Worm (Caenorhabditis elegans) whole organism, L4 larva: ENCODE results near the gene spe-41.

Source experiments
- F49E8.2 ChIP-seq: sonication (generic microtip); optimal IDR thresholded peaks from 2 replicates; lab custom pipeline; 2016; ENCODE audit warnings: missing compliant biosample characterization, mild to moderate bottlenecking, missing genetic modification characterization, borderline replicate concordance
- T20F7.1 ChIP-seq: fragments of 200-800 bp; sonication (Bioruptor generic); optimal IDR thresholded peaks from 2 replicates; lab custom pipeline; 2018; ENCODE audit warnings: mild to moderate bottlenecking, missing genetic modification characterization, missing compliant biosample characterization
- T26A8.4 ChIP-seq: fragments of 200-800 bp; sonication (Bioruptor generic); IDR thresholded peaks from 2 replicates; pipeline ENCODE4 v1.3.6; 2022; ENCODE audit warnings: missing genetic modification characterization, missing compliant biosample characterization
- Y48G9A.11 ChIP-seq: fragments of 200-800 bp; sonication (Bioruptor generic); IDR thresholded peaks from 2 replicates; pipeline ENCODE4 v1.3.6; 2022; ENCODE audit warnings: missing genetic modification reagents, missing genetic modification characterization, missing compliant biosample characterization
- Y5F2A.4 ChIP-seq: fragments of 200-800 bp; sonication (Bioruptor generic); optimal IDR thresholded peaks from 2 replicates; lab custom pipeline; 2018; ENCODE audit warnings: mild to moderate bottlenecking, missing genetic modification characterization, missing compliant biosample characterization
- Y75B8A.6 ChIP-seq: fragments of 200-800 bp; sonication (Bioruptor generic); IDR thresholded peaks from 2 replicates; pipeline ENCODE4 v1.3.6; 2022; ENCODE audit warnings: missing genetic modification reagents, missing genetic modification characterization, missing compliant biosample characterization
- aha-1 ChIP-seq: fragments of 150-350 bp; peaks from one replicate; lab custom pipeline; 2014; ENCODE audit warnings: missing biosample characterization, missing genetic modification characterization
- ama-1 ChIP-seq: fragments of 150-350 bp; optimal IDR thresholded peaks from 2 replicates; lab custom pipeline; 2014; ENCODE audit warnings: inconsistent platforms, mixed read lengths
- attf-4 ChIP-seq: sonication (generic microtip); optimal IDR thresholded peaks from 3 replicates; lab custom pipeline; 2017; ENCODE audit warnings: missing biosample characterization, missing genetic modification characterization
- ceh-62 ChIP-seq: sonication (generic microtip); optimal IDR thresholded peaks from 2 replicates; lab custom pipeline; 2017; ENCODE audit warnings: missing biosample characterization, missing genetic modification characterization
- ceh-82 ChIP-seq: sonication (generic microtip); optimal IDR thresholded peaks from 2 replicates; lab custom pipeline; 2017; ENCODE audit warnings: missing biosample characterization, missing genetic modification characterization
- daf-12 ChIP-seq: fragments of 150-350 bp; optimal IDR thresholded peaks from 2 replicates; lab custom pipeline; 2014; ENCODE audit warnings: missing biosample characterization, missing genetic modification reagents, missing genetic modification characterization
- dmd-6 ChIP-seq: fragments of 200-800 bp; sonication (Bioruptor generic); IDR thresholded peaks from 2 replicates; pipeline ENCODE4 v1.3.6; 2022; ENCODE audit warnings: missing genetic modification reagents, missing genetic modification characterization, missing compliant biosample characterization
- dmd-8 ChIP-seq: fragments of 200-800 bp; sonication (Bioruptor generic); IDR thresholded peaks from 2 replicates; pipeline ENCODE4 v1.3.6; 2022; ENCODE audit warnings: missing genetic modification characterization, missing compliant biosample characterization
- dmd-9 ChIP-seq: fragments of 200-800 bp; sonication (Bioruptor generic); IDR thresholded peaks from 2 replicates; pipeline ENCODE4 v1.3.6; 2022; ENCODE audit warnings: missing genetic modification reagents, missing genetic modification characterization, missing compliant biosample characterization
- dpl-1 ChIP-seq: fragments of 150-350 bp; optimal IDR thresholded peaks from 2 replicates; lab custom pipeline; 2014; ENCODE audit warnings: missing biosample characterization, missing genetic modification reagents, missing genetic modification characterization
- duxl-1 ChIP-seq: sonication (generic microtip); optimal IDR thresholded peaks from 2 replicates; lab custom pipeline; 2016; ENCODE audit warnings: mild to moderate bottlenecking, missing genetic modification characterization, moderate library complexity, missing compliant biosample characterization; ENCODE audit not compliant: poor library complexity
- gei-8 ChIP-seq: fragments of 200-800 bp; sonication (Bioruptor generic); optimal IDR thresholded peaks from 2 replicates; lab custom pipeline; 2018; ENCODE audit warnings: mild to moderate bottlenecking, missing genetic modification characterization, missing compliant biosample characterization
- hif-1 ChIP-seq, 2 experiments: sonication (generic microtip); optimal IDR thresholded peaks; 2 replicates each; lab custom pipeline; 2016 to 2017; ENCODE audit warnings: missing compliant biosample characterization in 2 of 2, missing genetic modification characterization in 2 of 2, missing genetic modification reagents in 2 of 2, missing genotype in 2 of 2, mild to moderate bottlenecking in 1 of 2
- hlh-11 ChIP-seq: fragments of 200-800 bp; sonication (Bioruptor generic); optimal IDR thresholded peaks from 2 replicates; lab custom pipeline; 2018; ENCODE audit warnings: mild to moderate bottlenecking, missing genetic modification characterization, missing compliant biosample characterization
- hlh-30 ChIP-seq: sonication (generic microtip); optimal IDR thresholded peaks from 2 replicates; lab custom pipeline; 2017; ENCODE audit warnings: antibody characterized with exemption, mild to moderate bottlenecking, missing genetic modification characterization, missing compliant biosample characterization; ENCODE audit not compliant: insufficient read depth
- hmg-1.1 ChIP-seq: fragments of 200-800 bp; sonication (Bioruptor generic); IDR thresholded peaks from 2 replicates; pipeline ENCODE4 v1.3.6; 2022; ENCODE audit warnings: missing genetic modification reagents, missing genetic modification characterization, missing compliant biosample characterization
- lin-1 ChIP-seq: fragments of 200-800 bp; sonication (Bioruptor generic); IDR thresholded peaks from 2 replicates; pipeline ENCODE4 v1.3.6; 2022; ENCODE audit warnings: missing genetic modification reagents, missing genetic modification characterization, missing compliant biosample characterization
- lin-13 ChIP-seq: fragments of 150-350 bp; optimal IDR thresholded peaks from 2 replicates; lab custom pipeline; 2014; ENCODE audit warnings: missing biosample characterization, missing genetic modification reagents, missing genetic modification characterization
- lin-38 ChIP-seq: fragments of 200-800 bp; sonication (Bioruptor generic); IDR thresholded peaks from 2 replicates; pipeline ENCODE4 v1.3.6; 2022; ENCODE audit warnings: missing genetic modification reagents, missing genetic modification characterization, missing compliant biosample characterization
- lin-39 ChIP-seq: fragments of 150-350 bp; optimal IDR thresholded peaks from 2 replicates; lab custom pipeline; 2014; ENCODE audit warnings: missing biosample characterization, missing genetic modification reagents, missing genetic modification characterization
- madf-9 ChIP-seq: fragments of 200-800 bp; sonication (Bioruptor generic); conservative IDR thresholded peaks from 2 replicates; pipeline ENCODE4 v1.3.6; 2022; ENCODE audit warnings: missing genetic modification reagents, missing genetic modification characterization, missing compliant biosample characterization
- mep-1 ChIP-seq: fragments of 150-350 bp; sonication (generic microtip); optimal IDR thresholded peaks from 3 replicates; lab custom pipeline; 2014; ENCODE audit warnings: missing biosample characterization, missing genetic modification characterization
- mes-2 ChIP-seq: sonication (generic microtip); optimal IDR thresholded peaks from 2 replicates; lab custom pipeline; 2016; ENCODE audit warnings: missing genotype, mild to moderate bottlenecking, missing genetic modification characterization, missing compliant biosample characterization; ENCODE audit not compliant: poor library complexity, severe bottlenecking
- mxl-3 ChIP-seq: fragments of 200-800 bp; sonication (Bioruptor generic); optimal IDR thresholded peaks from 2 replicates; lab custom pipeline; 2018; ENCODE audit warnings: mild to moderate bottlenecking, missing genetic modification characterization, missing compliant biosample characterization
- nhr-10 ChIP-seq: fragments of 150-350 bp; optimal IDR thresholded peaks from 2 replicates; lab custom pipeline; 2014; ENCODE audit warnings: missing biosample characterization, missing genetic modification characterization
- nhr-111 ChIP-seq: fragments of 200-800 bp; sonication (Bioruptor generic); optimal IDR thresholded peaks from 2 replicates; lab custom pipeline; 2018; ENCODE audit warnings: mild to moderate bottlenecking, missing genetic modification characterization, missing compliant biosample characterization
- nhr-25 ChIP-seq: sonication (generic microtip); optimal IDR thresholded peaks from 2 replicates; lab custom pipeline; 2017; ENCODE audit warnings: missing genetic modification characterization, mild to moderate bottlenecking, missing compliant biosample characterization, antibody characterized with exemption, moderate library complexity, borderline replicate concordance; ENCODE audit not compliant: insufficient read depth
- nhr-28 ChIP-seq: fragments of 150-350 bp; optimal IDR thresholded peaks from 2 replicates; lab custom pipeline; 2014; ENCODE audit warnings: missing biosample characterization, missing genetic modification characterization
- nhr-41 ChIP-seq: fragments of 200-800 bp; sonication (Bioruptor generic); IDR thresholded peaks from 2 replicates; pipeline ENCODE4 v1.3.6; 2022; ENCODE audit warnings: missing genetic modification reagents, missing genetic modification characterization, missing compliant biosample characterization
- nhr-42 ChIP-seq: fragments of 200-800 bp; sonication (Bioruptor generic); IDR thresholded peaks from 2 replicates; pipeline ENCODE4 v1.3.6; 2022; ENCODE audit warnings: missing genetic modification characterization, missing compliant biosample characterization
- nhr-6 ChIP-seq: fragments of 150-350 bp; optimal IDR thresholded peaks from 2 replicates; lab custom pipeline; 2014; ENCODE audit warnings: missing biosample characterization, missing genetic modification characterization
- nhr-77 ChIP-seq: fragments of 150-350 bp; optimal IDR thresholded peaks from 2 replicates; lab custom pipeline; 2014; ENCODE audit warnings: missing biosample characterization, missing genetic modification characterization
- php-3 ChIP-seq: fragments of 200-800 bp; sonication (Bioruptor generic); IDR thresholded peaks from 2 replicates; pipeline ENCODE4 v1.3.6; 2022; ENCODE audit warnings: missing genetic modification reagents, missing genetic modification characterization, missing compliant biosample characterization
- pqm-1 ChIP-seq: sonication (generic microtip); optimal IDR thresholded peaks from 2 replicates; lab custom pipeline; 2017; ENCODE audit warnings: missing biosample characterization, missing genetic modification characterization
- rbr-2 ChIP-seq: sonication (generic microtip); optimal IDR thresholded peaks from 2 replicates; lab custom pipeline; 2016; ENCODE audit warnings: missing genotype, missing genetic modification characterization, missing compliant biosample characterization
- skn-1 ChIP-seq: fragments of 150-350 bp; optimal IDR thresholded peaks from 2 replicates; lab custom pipeline; 2014; ENCODE audit warnings: missing biosample characterization, missing genetic modification characterization
- snpc-1.2 ChIP-seq: fragments of 200-800 bp; sonication (Bioruptor generic); IDR thresholded peaks from 2 replicates; pipeline ENCODE4 v1.3.6; 2022; ENCODE audit warnings: missing genetic modification reagents, missing genetic modification characterization, missing compliant biosample characterization
- spr-3 ChIP-seq: fragments of 200-800 bp; sonication (Bioruptor generic); optimal IDR thresholded peaks from 2 replicates; lab custom pipeline; 2018; ENCODE audit warnings: mild to moderate bottlenecking, missing genetic modification characterization, missing compliant biosample characterization
- tag-97 ChIP-seq: fragments of 200-800 bp; sonication (Bioruptor generic); IDR thresholded peaks from 2 replicates; pipeline ENCODE4 v1.3.6; 2022; ENCODE audit warnings: missing genetic modification characterization, missing compliant biosample characterization
- unc-62 ChIP-seq, 3 experiments: fragments of 150-350 bp in 1 of 3; sonication (generic microtip); optimal IDR thresholded peaks in 2 of 3; peaks in 1 of 3; 1 replicate in 1 of 3; 2 replicates in 2 of 3; lab custom pipeline; 2014 to 2017; ENCODE audit warnings: missing biosample characterization in 3 of 3, missing genetic modification characterization in 3 of 3, missing genetic modification reagents in 3 of 3, missing genotype in 1 of 3
- vab-7 ChIP-seq: fragments of 200-800 bp; sonication (Bioruptor generic); IDR thresholded peaks from 2 replicates; pipeline ENCODE4 v1.3.6; 2022; ENCODE audit warnings: missing genetic modification reagents, missing genetic modification characterization, missing compliant biosample characterization
- zag-1 ChIP-seq: fragments of 150-350 bp; optimal IDR thresholded peaks from 2 replicates; lab custom pipeline; 2014; ENCODE audit warnings: missing biosample characterization, missing genetic modification characterization

spe-41 gene

ce11 chrIII:3460061-3460460 lies 16.1 kb upstream of the spe-41 start, which contains the start of gene C34C12.8 (continued):
- TF ChIP-seq attf-4 (tag; lab: Kevin White, UChicago) (no peak), zag-1 (tag; lab: Kevin White, UChicago) (peak; percentile 76), lin-13 (peak; percentile 91)

- peak; percentile 83 for TF ChIP-seq Y48G9A.11 (GFP tag; lab: Robert Waterston, UW)
- no peak for TF ChIP-seq skn-1 (tag; lab: Kevin White, UChicago)
- 0 out of 2 replicates have a peak, but pooled peaks have one; percentile 15 for TF ChIP-seq nhr-41 (GFP tag; lab: Robert Waterston, UW)
- no peak for TF ChIP-seq dmd-8 (GFP tag; lab: Robert Waterston, UW)
- peak; percentile 87 for TF ChIP-seq spr-3 (GFP tag; lab: Kevin White, UChicago)
- peak; percentile 45 for TF ChIP-seq pqm-1 (tag; lab: Kevin White, UChicago)
- peak; percentile 98 for TF ChIP-seq dmd-6 (GFP tag; lab: Robert Waterston, UW)
- TF ChIP-seq lin-39 (tag; lab: Kevin White, UChicago), result peak; percentile 73
- TF ChIP-seq Y5F2A.4, result peak; percentile 61
- peak; percentile 8 for TF ChIP-seq F49E8.2 (tag; lab: Kevin White, UChicago)
- TF ChIP-seq madf-9 (GFP tag; lab: Robert Waterston, UW), result peak; percentile 98
- peak; percentile 98 for TF ChIP-seq mes-2 (tag; lab: Kevin White, UChicago)
- TF ChIP-seq hif-1 (tag; optimal IDR thresholded peaks at IDR 0.05; lab: Kevin White, UChicago), result peak; percentile 78 to 87
- peak; percentile 60 for TF ChIP-seq ama-1 (lab: Kevin White, UChicago)
- peak; percentile 97 for TF ChIP-seq dmd-9 (GFP tag; lab: Robert Waterston, UW)
- peak; percentile 63 for TF ChIP-seq nhr-10 (tag; lab: Kevin White, UChicago)
- peak; percentile 98 for TF ChIP-seq nhr-42 (GFP tag; lab: Robert Waterston, UW)
- TF ChIP-seq hlh-30 (tag; lab: Kevin White, UChicago), result peak; percentile 95
- peak; percentile 98 for TF ChIP-seq lin-13
- TF ChIP-seq dpl-1 (GFP tag; lab: Kevin White, UChicago), result peak; percentile 97
- peak; percentile 87 for TF ChIP-seq mxl-3
- TF ChIP-seq ceh-62 (tag; lab: Kevin White, UChicago), result no peak
- TF ChIP-seq snpc-1.2, result peak; percentile 63; the same call in 1 of the 2 replicates
- peak; percentile 86 for TF ChIP-seq php-3 (GFP tag; lab: Robert Waterston, UW)
- peak; percentile 96 for TF ChIP-seq nhr-6 (tag; lab: Kevin White, UChicago)
- TF ChIP-seq lin-38 (GFP tag; lab: Robert Waterston, UW), result peak; percentile 100
- peak; percentile 97 for TF ChIP-seq hlh-11
- TF ChIP-seq nhr-28 (tag; lab: Kevin White, UChicago), result peak; percentile 96
- peak; percentile 98 for TF ChIP-seq aha-1 (tag; lab: Kevin White, UChicago)
- peak; percentile 95 for TF ChIP-seq T20F7.1
- TF ChIP-seq nhr-77 (tag; lab: Kevin White, UChicago), result peak; percentile 99
- peak; percentile 99 for TF ChIP-seq rbr-2
- peak; percentile 91 for TF ChIP-seq lin-1
- no peak for TF ChIP-seq daf-12 (tag; lab: Kevin White, UChicago)
- peak in 1 of 2 experiments; percentile 99 for TF ChIP-seq unc-62 (GFP tag; optimal IDR thresholded peaks at IDR 0.05 in 1 of 2; lab: Kevin White, UChicago)
- TF ChIP-seq unc-62 (tag; optimal IDR thresholded peaks at IDR 0.05; lab: Kevin White, UChicago), result no peak
- no peak for TF ChIP-seq tag-97
- peak; percentile 98 for TF ChIP-seq mep-1 (tag; lab: Kevin White, UChicago)
- TF ChIP-seq vab-7 (GFP tag; lab: Robert Waterston, UW), result peak; percentile 87
- no peak for TF ChIP-seq nhr-111 (GFP tag; lab: Kevin White, UChicago)
- TF ChIP-seq nhr-25 (tag; lab: Kevin White, UChicago), result peak; percentile 91
- TF ChIP-seq gei-8 (GFP tag; lab: Kevin White, UChicago), result peak; percentile 15
- TF ChIP-seq ceh-82, result no peak
- peak; percentile 71; the same call in 1 of the 2 replicates for TF ChIP-seq Y75B8A.6 (GFP tag; lab: Robert Waterston, UW)
- peak; percentile 98 for TF ChIP-seq T26A8.4 (GFP tag; lab: Robert Waterston, UW)
- TF ChIP-seq hmg-1.1 (GFP tag; lab: Robert Waterston, UW), result peak; percentile 99
- TF ChIP-seq duxl-1 (tag; lab: Kevin White, UChicago), result peak; percentile 93
Measured at ce11 chrIII:3456226-3456625, 12.2 kb upstream of the spe-41 start.
